Fruit fly (Drosophila melanogaster): Measurements from ENCODE around the gene CG7202.

Gene CG7202

DNA sequence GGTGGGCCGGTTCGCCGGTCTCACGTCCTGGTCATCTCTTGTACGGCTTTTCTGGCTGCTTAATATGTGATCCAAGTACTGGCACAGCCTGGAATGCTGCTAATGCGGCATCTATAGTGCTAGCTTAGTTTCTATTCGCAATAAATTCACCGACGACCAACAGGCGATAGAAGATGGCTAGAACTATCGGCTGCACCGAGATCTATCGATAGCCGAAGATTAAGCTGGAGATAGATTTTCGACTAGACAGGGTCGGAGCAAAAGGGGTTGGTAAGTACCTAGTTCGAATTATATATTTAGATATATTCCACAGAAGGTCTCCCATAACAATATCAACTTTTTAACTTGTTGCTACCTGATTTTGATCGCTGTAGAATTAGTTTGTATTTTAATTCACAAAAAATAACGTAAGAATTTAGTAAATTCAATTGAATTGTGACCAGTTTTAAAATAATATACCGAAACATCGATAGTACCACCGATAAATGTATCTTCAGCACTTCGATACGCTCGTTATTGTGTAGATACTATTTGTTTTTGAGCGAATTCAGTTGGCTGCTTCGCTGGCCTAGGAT is 14.9 kb upstream of the CG7202 start, which contains the start of the genes Glg1 and M6 (continued):
- TF ChIP-seq CG7357 (GFP tag; IDR thresholded peaks at IDR 0.05) (peak; percentile 46; the same call in 1 of the 3 replicates), CG17612 (GFP tag; IDR thresholded peaks at IDR 0.05) (no peak), CG1603 (tag; optimal IDR thresholded peaks at IDR 0.05) (peak; percentile 65), CG10543 (GFP tag; optimal IDR thresholded peaks at IDR 0.05) (peak; percentile 69), CG12236 (GFP tag; optimal IDR thresholded peaks at IDR 0.05) (peak; percentile 6), CG11247 (GFP tag; IDR thresholded peaks at IDR 0.05) (no peak), tio (GFP tag; optimal IDR thresholded peaks at IDR 0.05) (no peak), CG18262 (tag; optimal IDR thresholded peaks at IDR 0.05) (peak; percentile 64), C15 (GFP tag; IDR thresholded peaks at IDR 0.05) (0 out of 3 replicates have a peak, but pooled peaks have one; percentile 29), ab (GFP tag; optimal IDR thresholded peaks at IDR 0.05) (peak; percentile 13), CG13894 (tag; optimal IDR thresholded peaks at IDR 0.05) (no peak), dati (GFP tag; IDR thresholded peaks at IDR 0.05) (no peak), slou (GFP tag; optimal IDR thresholded peaks at IDR 0.05) (peak; percentile 27), CG2199 (GFP tag; IDR thresholded peaks at IDR 0.05) (0 out of 3 replicates have a peak, but pooled peaks have one; percentile 36), Mes4 (GFP tag; optimal IDR thresholded peaks at IDR 0.05) (no peak), Kr (GFP tag; optimal IDR thresholded peaks at IDR 0.05) (no peak), maf-S (GFP tag; optimal IDR thresholded peaks at IDR 0.05) (peak; percentile 47), Lhr (GFP tag; optimal IDR thresholded peaks at IDR 0.05) (peak; percentile 49), Oaz (GFP tag; IDR thresholded peaks at IDR 0.05) (no peak), tna (GFP tag; IDR thresholded peaks at IDR 0.05; ENCODE audit: partially characterized antibody) (peak; percentile 94), zfh2 (GFP tag; optimal IDR thresholded peaks at IDR 0.05) (peak; percentile 76), dmrt99B (tag; optimal IDR thresholded peaks at IDR 0.05) (peak; percentile 55), nom (GFP tag; optimal IDR thresholded peaks at IDR 0.05) (no peak), nau (GFP tag; optimal IDR thresholded peaks at IDR 0.05) (no peak), dimm (GFP tag; IDR thresholded peaks at IDR 0.05) (no peak), CG7963 (GFP tag; IDR thresholded peaks at IDR 0.05; ENCODE audit: partially characterized antibody) (peak; percentile 90), bsh (GFP tag; optimal IDR thresholded peaks at IDR 0.05) (peak in 1 of 2 experiments; percentile 49), CG8388 (GFP tag; optimal IDR thresholded peaks at IDR 0.05) (peak; percentile 40), Sox100B (GFP tag; optimal IDR thresholded peaks at IDR 0.05) (peak; percentile 42), gcm (GFP tag; optimal IDR thresholded peaks at IDR 0.05) (peak; percentile 51), onecut (GFP tag; IDR thresholded peaks at IDR 0.05) (peak; percentile 58), CG15514 (GFP tag; optimal IDR thresholded peaks at IDR 0.05) (peak; percentile 72), CG11723 (GFP tag; optimal IDR thresholded peaks at IDR 0.05) (peak; percentile 14), GATAe (GFP tag; conservative IDR thresholded peaks at IDR 0.05) (no peak), CG15011 (GFP tag; optimal IDR thresholded peaks at IDR 0.05) (no peak), ftz-f1 (GFP tag; optimal IDR thresholded peaks at IDR 0.05) (peak; percentile 12)

- no peak for TF ChIP-seq dan (GFP tag; IDR thresholded peaks at IDR 0.05)
- TF ChIP-seq CG18262 (tag; optimal IDR thresholded peaks at IDR 0.05), result peak; percentile 5
- no peak for TF ChIP-seq sc (optimal IDR thresholded peaks at IDR 0.05)
- TF ChIP-seq sc (GFP tag; optimal IDR thresholded peaks at IDR 0.05), result no peak
- no peak for TF ChIP-seq CG43689 (GFP tag; IDR thresholded peaks at IDR 0.05)
- TF ChIP-seq dysf (GFP tag; IDR thresholded peaks at IDR 0.05), result peak; percentile 53; the same call in 2 of the 3 replicates
- peak; percentile 40 for TF ChIP-seq CG17359 (tag; optimal IDR thresholded peaks at IDR 0.05)
- peak; percentile 41 for TF ChIP-seq Fer3 (tag; optimal IDR thresholded peaks at IDR 0.05)
- peak; percentile 12 for TF ChIP-seq CG15269 (tag; optimal IDR thresholded peaks at IDR 0.05)
- peak; percentile 25 for TF ChIP-seq lilli (GFP tag; optimal IDR thresholded peaks at IDR 0.05)
- TF ChIP-seq CG12071 (GFP tag; optimal IDR thresholded peaks at IDR 0.05), result peak; percentile 3
- peak; percentile 35; the same call in 1 of the 3 replicates for TF ChIP-seq tgo (GFP tag; IDR thresholded peaks at IDR 0.05)
- peak; percentile 9; the same call in 1 of the 2 replicates for TF ChIP-seq sob (GFP tag; IDR thresholded peaks at IDR 0.05)
- no peak for TF ChIP-seq Hand (GFP tag; optimal IDR thresholded peaks at IDR 0.05)
- peak; percentile 11 for TF ChIP-seq Ets65A (GFP tag)
- no peak for TF ChIP-seq rib (GFP tag; IDR thresholded peaks at IDR 0.05)
- peak; percentile 9 for TF ChIP-seq fd3F (GFP tag; optimal IDR thresholded peaks at IDR 0.05)
Observed at dm6 chr3L:21501928-21502327, 9.4 kb upstream of the CG7202 start.
